Fruit fly (Drosophila melanogaster): Measurements from ENCODE around the gene Or85e.
A peak's percentile ranks its signal among the peaks of the same experiment; 100 is the strongest.

Gene Or85e

DNA sequence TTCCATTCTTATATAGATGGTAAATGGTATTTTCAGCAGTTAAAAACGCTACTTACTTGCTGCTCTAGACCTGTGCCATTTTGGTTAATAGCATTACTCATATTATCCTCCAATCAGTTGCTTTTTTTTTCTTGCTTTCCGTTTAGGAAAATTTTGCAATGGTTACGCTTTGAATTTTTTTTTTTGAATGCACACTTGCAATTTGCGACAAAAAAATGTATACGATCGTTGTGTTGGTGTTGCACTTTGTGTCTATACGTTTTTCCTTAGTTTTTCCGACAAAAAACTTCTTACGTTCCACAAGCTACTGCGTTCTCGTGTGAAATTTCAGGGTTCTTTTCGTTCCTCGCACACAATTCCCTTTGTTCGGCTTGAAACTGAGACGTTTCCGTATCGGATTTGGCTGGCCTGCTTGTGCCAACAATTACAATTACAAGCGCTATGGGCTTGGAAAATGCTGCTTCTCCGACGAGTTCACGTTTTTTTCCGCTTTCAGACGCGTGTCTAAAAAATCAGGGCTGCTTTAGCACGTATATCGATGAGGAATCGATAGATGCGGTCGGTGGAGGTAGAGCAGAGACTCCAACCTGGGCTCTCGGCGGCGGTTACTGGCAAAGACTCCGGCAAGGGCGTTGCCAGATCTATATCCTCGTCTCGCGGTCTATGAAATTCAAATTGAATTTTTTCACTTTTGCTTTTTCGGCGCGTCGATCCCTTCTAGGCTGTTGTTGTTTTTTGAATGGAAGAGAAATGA, 24.4 kb upstream of the Or85e start (continued):
- TF ChIP-seq Dref (GFP tag; IDR thresholded peaks at IDR 0.05) = peak; percentile 99
- TF ChIP-seq fru (optimal IDR thresholded peaks at IDR 0.05) = no peak
- peak; percentile 66 for TF ChIP-seq CG7271 (tag; optimal IDR thresholded peaks at IDR 0.05)
- TF ChIP-seq CG10321 (GFP tag; IDR thresholded peaks at IDR 0.05) = peak; percentile 42; the same call in 1 of the 2 replicates
- TF ChIP-seq Mes4 (GFP tag; optimal IDR thresholded peaks at IDR 0.05) = peak; percentile 26
- TF ChIP-seq da (GFP tag; optimal IDR thresholded peaks at IDR 0.05) = no peak
- no peak for TF ChIP-seq eve (GFP tag; optimal IDR thresholded peaks at IDR 0.05)
- no peak for TF ChIP-seq CG8388 (GFP tag; optimal IDR thresholded peaks at IDR 0.05)
- no peak for TF ChIP-seq CG6175 (GFP tag; IDR thresholded peaks at IDR 0.05)
- TF ChIP-seq klu (GFP tag; IDR thresholded peaks at IDR 0.05) = no peak
- peak; percentile 46 for TF ChIP-seq CG13424 (tag; optimal IDR thresholded peaks at IDR 0.05)
- TF ChIP-seq CHES-1-like (GFP tag; optimal IDR thresholded peaks at IDR 0.05) = peak; percentile 73
- TF ChIP-seq CG9932 (GFP tag; IDR thresholded peaks at IDR 0.05) = peak; percentile 66
- TF ChIP-seq CG11560 (tag; IDR thresholded peaks at IDR 0.05) = peak; percentile 68
- TF ChIP-seq CG15601 (tag; optimal IDR thresholded peaks at IDR 0.05) = peak; percentile 60
- no peak for TF ChIP-seq dati (GFP tag; IDR thresholded peaks at IDR 0.05)
- peak; percentile 83 for TF ChIP-seq CG3847 (GFP tag; IDR thresholded peaks at IDR 0.05)
- peak; percentile 80 for TF ChIP-seq CG13894 (tag; optimal IDR thresholded peaks at IDR 0.05)
- no peak for TF ChIP-seq corto (GFP tag; optimal IDR thresholded peaks at IDR 0.05)
- TF ChIP-seq CG14667 (GFP tag; IDR thresholded peaks at IDR 0.05) = no peak
- peak; percentile 59 for TF ChIP-seq CG32772 (GFP tag; IDR thresholded peaks at IDR 0.05)
- peak; percentile 78 for TF ChIP-seq Sin3A (optimal IDR thresholded peaks at IDR 0.05)
- peak; percentile 67 for TF ChIP-seq her (GFP tag; optimal IDR thresholded peaks at IDR 0.05)
- TF ChIP-seq CG16813 (GFP tag; IDR thresholded peaks at IDR 0.05; ENCODE audit: partially characterized antibody) = peak; percentile 92
- TF ChIP-seq CG14710 (tag; optimal IDR thresholded peaks at IDR 0.05) = peak; percentile 80
- no peak for TF ChIP-seq C15 (GFP tag; IDR thresholded peaks at IDR 0.05)
- TF ChIP-seq ttk (GFP tag; IDR thresholded peaks at IDR 0.05) = 0 out of 2 replicates have a peak, but pooled peaks have one; percentile 5
- peak; percentile 60 for TF ChIP-seq nerfin-2 (GFP tag; IDR thresholded peaks at IDR 0.05; ENCODE audit: partially characterized antibody)
- no peak for TF ChIP-seq CG12744 (GFP tag; optimal IDR thresholded peaks at IDR 0.05)
- TF ChIP-seq toy (GFP tag; IDR thresholded peaks at IDR 0.05) = no peak
- TF ChIP-seq CG7987 (GFP tag; optimal IDR thresholded peaks at IDR 0.05) = peak; percentile 93
- peak; percentile 90 for TF ChIP-seq Lhr (GFP tag; optimal IDR thresholded peaks at IDR 0.05)
- TF ChIP-seq CG10267 (tag; optimal IDR thresholded peaks at IDR 0.05) = peak; percentile 75
- TF ChIP-seq mld (GFP tag; IDR thresholded peaks at IDR 0.05; ENCODE audit: partially characterized antibody) = peak; percentile 83
- peak; percentile 81 for TF ChIP-seq Dll (GFP tag; IDR thresholded peaks at IDR 0.05; ENCODE audit: partially characterized antibody)
- TF ChIP-seq vnd (GFP tag; IDR thresholded peaks at IDR 0.05; ENCODE audit: partially characterized antibody) = peak; percentile 75
- TF ChIP-seq fd102C (GFP tag; optimal IDR thresholded peaks at IDR 0.05) = no peak
- peak; percentile 35; the same call in 1 of the 2 replicates for TF ChIP-seq CG11247 (GFP tag; IDR thresholded peaks at IDR 0.05)
- no peak for TF ChIP-seq dan (GFP tag; IDR thresholded peaks at IDR 0.05)
- peak; percentile 38 for TF ChIP-seq Bteb2 (GFP tag; optimal IDR thresholded peaks at IDR 0.05)
- TF ChIP-seq CG12299 (tag; optimal IDR thresholded peaks at IDR 0.05) = peak; percentile 49
- TF ChIP-seq danr (GFP tag; IDR thresholded peaks at IDR 0.05) = no peak
- TF ChIP-seq phol (tag; optimal IDR thresholded peaks at IDR 0.05) = peak; percentile 70
- no peak for TF ChIP-seq D19A (tag; optimal IDR thresholded peaks at IDR 0.05)
- no peak for TF ChIP-seq Vsx1 (GFP tag; optimal IDR thresholded peaks at IDR 0.05)
- peak; percentile 61 for TF ChIP-seq Fer1 (GFP tag; optimal IDR thresholded peaks at IDR 0.05)
- TF ChIP-seq zen (tag; optimal IDR thresholded peaks at IDR 0.05) = peak; percentile 50
- TF ChIP-seq CG34422 (GFP tag; IDR thresholded peaks at IDR 0.05) = peak; percentile 55; the same call in 1 of the 3 replicates
- TF ChIP-seq luna (GFP tag; optimal IDR thresholded peaks at IDR 0.05) = peak; percentile 5
- peak; percentile 33 for TF ChIP-seq CG2678 (tag; optimal IDR thresholded peaks at IDR 0.05)

All from whole organism, embryonic.